Worm (Caenorhabditis elegans): ENCODE data around the gene K03H6.4.

K03H6.4 gene

DNA sequence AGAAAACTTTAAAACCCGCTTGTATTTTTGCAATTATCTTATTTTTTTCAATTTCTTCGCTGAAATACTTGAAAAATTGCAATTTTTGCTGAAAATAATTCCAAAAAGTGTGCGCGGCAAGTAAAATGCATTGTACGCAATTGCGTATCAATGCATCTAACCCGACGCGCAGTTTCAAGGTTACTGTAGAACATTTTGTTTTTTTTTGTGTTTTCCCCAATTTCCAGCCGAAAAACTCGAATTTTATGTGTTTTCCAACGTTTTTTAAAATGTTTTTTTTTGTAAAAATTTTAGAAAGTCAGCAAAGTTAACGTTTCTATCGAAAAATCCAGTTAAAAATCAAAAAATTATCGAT, 24.5 kb downstream of the K03H6.4 start:
- TF ChIP-seq ets-7 (tag; optimal IDR thresholded peaks at IDR 0.05): no peak
- TF ChIP-seq aly-1 (tag; optimal IDR thresholded peaks at IDR 0.05): no peak
- TF ChIP-seq B0310.2 (tag; optimal IDR thresholded peaks at IDR 0.05): no peak
- no peak for TF ChIP-seq tra-4 (tag; optimal IDR thresholded peaks at IDR 0.05)
- no peak for TF ChIP-seq tbx-11 (GFP tag; IDR thresholded peaks at IDR 0.05)
- no peak for TF ChIP-seq flt-1 (GFP tag; IDR thresholded peaks at IDR 0.05)
- TF ChIP-seq hmg-4 (GFP tag; optimal IDR thresholded peaks at IDR 0.05): no peak
- no peak for TF ChIP-seq ceh-13 (GFP tag; optimal IDR thresholded peaks at IDR 0.05)
- TF ChIP-seq sea-1 (GFP tag; conservative IDR thresholded peaks at IDR 0.05): no peak

DNA sequence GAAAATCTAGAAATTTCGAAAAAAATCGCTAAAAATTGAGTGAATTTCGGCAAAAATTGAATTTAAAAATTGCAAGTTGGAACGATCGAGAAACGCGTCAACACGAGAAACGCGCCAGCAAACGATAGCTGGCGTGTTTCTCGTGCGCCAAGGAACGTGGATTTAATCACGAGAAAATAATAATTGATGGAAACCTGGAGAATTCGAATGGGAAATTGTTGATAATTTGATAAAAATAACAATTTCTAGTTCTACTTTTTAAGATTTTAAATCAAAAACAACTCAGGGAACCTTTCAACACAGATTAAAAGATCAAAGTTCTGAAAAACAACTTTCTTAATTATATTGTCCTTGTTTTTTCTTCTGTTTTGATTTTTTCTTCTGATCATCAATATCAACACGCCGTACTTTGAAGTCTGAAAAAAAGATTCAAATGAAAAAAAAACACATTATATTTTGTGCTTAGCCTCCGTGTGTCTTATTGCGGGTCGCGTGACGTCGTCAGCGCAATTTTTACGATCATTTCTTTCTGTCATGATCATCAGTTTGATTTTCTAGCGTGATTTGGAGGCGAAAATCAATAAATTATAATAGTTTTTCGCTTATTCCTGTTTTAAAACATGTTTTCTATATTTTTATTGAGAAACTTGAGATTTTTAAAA, 25.0 kb downstream of the K03H6.4 start, which contains the start of gene npp-20:
Gene npp-20 (minus strand): TSS at position 6 of the 662 bp plus-strand sequence.
- TF ChIP-seq hnd-1 (tag; optimal IDR thresholded peaks at IDR 0.05) (no peak), ceh-36 (tag; optimal IDR thresholded peaks at IDR 0.05) (no peak), flt-1 (GFP tag; IDR thresholded peaks at IDR 0.05) (no peak), scrt-1 (GFP tag; IDR thresholded peaks at IDR 0.05) (no peak), tbx-37 (GFP tag; conservative IDR thresholded peaks at IDR 0.05) (no peak), tbx-11 (GFP tag; IDR thresholded peaks at IDR 0.05) (no peak), ceh-13 (GFP tag; optimal IDR thresholded peaks at IDR 0.05) (no peak), hmbx-1 (tag; optimal IDR thresholded peaks at IDR 0.05) (no peak), aly-1 (tag; optimal IDR thresholded peaks at IDR 0.05) (no peak)

DNA sequence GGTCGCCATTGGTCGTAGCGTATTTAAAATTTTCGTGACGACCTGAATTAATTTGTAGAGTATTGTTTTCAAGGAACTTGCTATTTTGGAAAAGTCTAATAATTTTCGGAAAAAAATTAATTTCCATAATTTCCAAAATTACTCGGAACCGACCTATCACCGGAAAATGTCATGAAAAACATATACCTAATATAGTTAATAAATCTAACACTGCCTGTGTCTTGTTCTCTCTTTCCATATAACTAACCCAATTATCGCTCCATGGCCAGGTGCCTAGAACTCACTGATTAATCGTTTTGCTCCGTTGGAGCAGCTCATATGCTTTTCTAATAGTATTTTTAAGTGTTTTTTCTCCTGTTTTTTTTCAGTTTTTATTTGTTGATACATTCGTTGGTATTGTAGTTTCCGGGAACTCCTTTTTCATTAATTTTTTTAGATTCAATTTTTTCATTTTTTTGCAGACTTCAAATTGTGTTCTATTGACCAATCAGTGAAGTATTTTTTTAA, 36.1 kb downstream of the K03H6.4 start, which contains the start of gene Y77E11A.16:
Gene Y77E11A.16 (plus strand): TSS at position 457 of the 507 bp plus-strand sequence.
- TF ChIP-seq B0310.2 (tag; optimal IDR thresholded peaks at IDR 0.05) (no peak), flt-1 (GFP tag; IDR thresholded peaks at IDR 0.05) (no peak), ets-7 (tag; optimal IDR thresholded peaks at IDR 0.05) (no peak), tbx-11 (GFP tag; IDR thresholded peaks at IDR 0.05) (no peak), tbx-37 (GFP tag; conservative IDR thresholded peaks at IDR 0.05) (no peak), hmg-4 (GFP tag; optimal IDR thresholded peaks at IDR 0.05) (no peak), tra-4 (tag; optimal IDR thresholded peaks at IDR 0.05) (no peak), F13C5.2 (tag; optimal IDR thresholded peaks at IDR 0.05) (no peak), ceh-36 (tag; optimal IDR thresholded peaks at IDR 0.05) (no peak), scrt-1 (GFP tag; IDR thresholded peaks at IDR 0.05) (no peak), hnd-1 (tag; optimal IDR thresholded peaks at IDR 0.05) (no peak), aly-1 (tag; optimal IDR thresholded peaks at IDR 0.05) (no peak), sea-1 (GFP tag; conservative IDR thresholded peaks at IDR 0.05) (no peak), ama-1 (optimal IDR thresholded peaks at IDR 0.05) (no peak)

DNA sequence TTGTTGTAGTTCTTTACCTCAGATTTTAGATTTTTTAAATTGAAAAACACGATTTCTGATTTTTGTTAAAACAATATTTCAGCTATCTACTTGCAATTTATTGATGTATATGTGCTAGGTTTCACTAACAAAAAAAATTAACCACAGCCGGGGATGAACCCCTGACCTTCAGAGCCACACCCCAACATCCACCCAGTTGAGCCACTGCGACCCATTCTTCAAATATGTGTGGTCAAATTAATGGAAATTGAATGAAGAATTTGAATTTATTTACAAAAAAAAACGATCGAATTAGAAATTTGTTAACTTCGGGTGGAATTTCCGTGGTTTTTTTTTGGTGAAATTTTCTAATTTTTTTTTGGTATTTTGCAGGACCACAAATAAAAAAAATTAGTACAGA, 42.5 kb downstream of the K03H6.4 start:
- no peak for TF ChIP-seq tbx-11 (GFP tag; IDR thresholded peaks at IDR 0.05)
- TF ChIP-seq sea-1 (GFP tag; conservative IDR thresholded peaks at IDR 0.05): no peak
- no peak for TF ChIP-seq B0310.2 (tag; optimal IDR thresholded peaks at IDR 0.05)
- TF ChIP-seq ets-7 (tag; optimal IDR thresholded peaks at IDR 0.05): no peak
- TF ChIP-seq ceh-13 (GFP tag; optimal IDR thresholded peaks at IDR 0.05): no peak
- TF ChIP-seq ama-1 (optimal IDR thresholded peaks at IDR 0.05): no peak
- no peak for TF ChIP-seq scrt-1 (GFP tag; IDR thresholded peaks at IDR 0.05)
- no peak for TF ChIP-seq pes-1 (GFP tag; IDR thresholded peaks at IDR 0.05)
- no peak for TF ChIP-seq hmbx-1 (tag; optimal IDR thresholded peaks at IDR 0.05)
- TF ChIP-seq aly-1 (tag; optimal IDR thresholded peaks at IDR 0.05): no peak
- no peak for TF ChIP-seq tbx-37 (GFP tag; conservative IDR thresholded peaks at IDR 0.05)
- no peak for TF ChIP-seq tra-4 (tag; optimal IDR thresholded peaks at IDR 0.05)
- no peak for TF ChIP-seq hmg-4 (GFP tag; optimal IDR thresholded peaks at IDR 0.05)
- TF ChIP-seq F13C5.2 (tag; optimal IDR thresholded peaks at IDR 0.05): no peak
- no peak for TF ChIP-seq hnd-1 (tag; optimal IDR thresholded peaks at IDR 0.05)
- no peak for TF ChIP-seq flt-1 (GFP tag; IDR thresholded peaks at IDR 0.05)
- TF ChIP-seq ceh-36 (tag; optimal IDR thresholded peaks at IDR 0.05): no peak

DNA sequence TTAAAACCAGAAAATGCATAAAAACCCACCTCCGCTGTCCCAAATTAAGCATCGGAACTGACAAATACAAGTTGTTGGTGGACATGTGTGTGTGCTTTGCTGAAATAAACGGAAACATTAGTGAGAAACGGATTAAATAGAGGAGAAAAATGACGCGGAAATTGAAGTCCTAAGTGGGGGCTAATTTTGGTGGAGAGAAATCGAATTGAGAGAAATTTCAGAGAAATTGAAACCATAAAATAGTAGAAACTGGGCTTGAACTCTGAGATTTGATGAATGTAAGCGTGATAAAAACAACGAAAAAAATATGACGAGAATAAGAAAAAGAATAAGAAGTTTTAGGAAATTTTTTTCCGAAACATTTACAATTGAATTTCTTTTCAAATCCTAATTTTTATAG, 46.1 kb downstream of the K03H6.4 start, which contains the start of gene Y77E11A.12:
Gene Y77E11A.12 (minus strand): TSS at position 101 of the 400 bp plus-strand sequence.
- TF ChIP-seq ets-7 (tag; optimal IDR thresholded peaks at IDR 0.05): no peak
- TF ChIP-seq hmg-4 (GFP tag; optimal IDR thresholded peaks at IDR 0.05): no peak
- no peak for TF ChIP-seq ceh-36 (tag; optimal IDR thresholded peaks at IDR 0.05)
- no peak for TF ChIP-seq scrt-1 (GFP tag; IDR thresholded peaks at IDR 0.05)
- no peak for TF ChIP-seq hmbx-1 (tag; optimal IDR thresholded peaks at IDR 0.05)
- TF ChIP-seq tbx-37 (GFP tag; conservative IDR thresholded peaks at IDR 0.05): no peak
- no peak for TF ChIP-seq hnd-1 (tag; optimal IDR thresholded peaks at IDR 0.05)
- no peak for TF ChIP-seq sea-1 (GFP tag; conservative IDR thresholded peaks at IDR 0.05)

DNA sequence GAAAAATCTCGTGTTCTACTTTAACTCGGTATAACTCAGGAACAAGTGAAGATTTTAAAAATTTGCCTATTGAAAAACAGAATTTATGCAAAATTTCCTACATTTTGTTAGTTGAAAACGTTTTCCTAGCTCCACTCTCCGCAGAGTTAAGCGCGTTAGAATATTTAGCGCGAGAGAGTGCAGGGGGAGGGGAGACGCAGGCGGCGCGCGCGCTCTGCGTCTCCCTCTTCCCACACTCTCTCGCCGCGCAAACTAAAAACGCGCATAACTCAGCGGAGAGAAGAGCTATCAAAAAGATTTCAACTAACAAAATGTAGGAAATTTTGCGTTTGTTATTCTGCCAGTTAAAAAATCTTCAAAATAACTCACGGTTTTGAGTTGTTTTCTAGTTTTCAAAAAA, 49.0 kb downstream of the K03H6.4 start:
- TF ChIP-seq F13C5.2 (tag; optimal IDR thresholded peaks at IDR 0.05): no peak
- no peak for TF ChIP-seq tbx-37 (GFP tag; conservative IDR thresholded peaks at IDR 0.05)
- TF ChIP-seq tbx-11 (GFP tag; IDR thresholded peaks at IDR 0.05): no peak
- TF ChIP-seq ets-7 (tag; optimal IDR thresholded peaks at IDR 0.05): no peak
- TF ChIP-seq pes-1 (GFP tag; IDR thresholded peaks at IDR 0.05): no peak
- no peak for TF ChIP-seq hnd-1 (tag; optimal IDR thresholded peaks at IDR 0.05)
- TF ChIP-seq hmbx-1 (tag; optimal IDR thresholded peaks at IDR 0.05): no peak
- no peak for TF ChIP-seq B0310.2 (tag; optimal IDR thresholded peaks at IDR 0.05)
- TF ChIP-seq ceh-36 (tag; optimal IDR thresholded peaks at IDR 0.05): no peak
- TF ChIP-seq tra-4 (tag; optimal IDR thresholded peaks at IDR 0.05): no peak
- TF ChIP-seq sea-1 (GFP tag; conservative IDR thresholded peaks at IDR 0.05): no peak

DNA sequence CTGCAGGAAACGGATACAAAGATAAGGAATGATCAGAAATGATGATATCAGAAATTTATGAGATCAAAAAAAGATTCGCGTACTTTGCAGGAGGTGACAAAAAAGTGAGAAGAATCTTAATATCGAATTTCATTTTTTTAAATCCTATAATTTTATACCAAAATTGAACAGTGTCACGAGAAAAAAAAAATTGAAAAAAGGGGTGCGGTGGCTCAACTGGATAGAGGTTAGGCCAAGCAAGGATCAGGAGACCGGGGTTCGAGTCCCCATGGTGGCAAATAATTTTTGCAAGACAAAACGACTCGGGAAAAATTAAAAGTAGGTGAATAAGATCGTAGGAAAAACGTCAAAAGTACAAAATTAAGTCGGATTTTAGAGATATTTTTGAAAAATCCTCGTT, 50.8 kb downstream of the K03H6.4 start:
- no peak for TF ChIP-seq tra-4 (tag; optimal IDR thresholded peaks at IDR 0.05)
- no peak for TF ChIP-seq ama-1 (optimal IDR thresholded peaks at IDR 0.05)
- no peak for TF ChIP-seq flt-1 (GFP tag; IDR thresholded peaks at IDR 0.05)
- no peak for TF ChIP-seq aly-1 (tag; optimal IDR thresholded peaks at IDR 0.05)
- TF ChIP-seq ceh-13 (GFP tag; optimal IDR thresholded peaks at IDR 0.05): no peak
- TF ChIP-seq sea-1 (GFP tag; conservative IDR thresholded peaks at IDR 0.05): no peak
- TF ChIP-seq tbx-37 (GFP tag; conservative IDR thresholded peaks at IDR 0.05): no peak
- no peak for TF ChIP-seq tbx-11 (GFP tag; IDR thresholded peaks at IDR 0.05)
- no peak for TF ChIP-seq ceh-36 (tag; optimal IDR thresholded peaks at IDR 0.05)
- no peak for TF ChIP-seq hnd-1 (tag; optimal IDR thresholded peaks at IDR 0.05)
- no peak for TF ChIP-seq pes-1 (GFP tag; IDR thresholded peaks at IDR 0.05)
- TF ChIP-seq ets-7 (tag; optimal IDR thresholded peaks at IDR 0.05): no peak
- TF ChIP-seq F13C5.2 (tag; optimal IDR thresholded peaks at IDR 0.05): no peak
- no peak for TF ChIP-seq hmbx-1 (tag; optimal IDR thresholded peaks at IDR 0.05)
